Worm (Caenorhabditis elegans) whole organism, L1 larva: ENCODE results near the gene lpr-3.

Experiments
- C16A3.4 ChIP-seq: fragments of 150-350 bp; optimal IDR thresholded peaks from 2 replicates; lab custom pipeline; 2014; ENCODE audit warnings: missing biosample characterization, missing genetic modification characterization
- F16B12.6 ChIP-seq: fragments of 150-350 bp; optimal IDR thresholded peaks from 2 replicates; lab custom pipeline; 2014; ENCODE audit warnings: missing biosample characterization, missing genetic modification characterization
- blmp-1 ChIP-seq: fragments of 150-350 bp; optimal IDR thresholded peaks from 2 replicates; lab custom pipeline; 2014; ENCODE audit warnings: missing biosample characterization, missing genetic modification characterization
- ceh-8 ChIP-seq: fragments of 200-800 bp; sonication (Bioruptor generic); optimal IDR thresholded peaks from 2 replicates; lab custom pipeline; 2018; ENCODE audit warnings: mild to moderate bottlenecking, missing genetic modification characterization, moderate library complexity, missing compliant biosample characterization
- ceh-88 ChIP-seq: fragments of 200-800 bp; sonication (Bioruptor generic); IDR thresholded peaks from 2 replicates; pipeline ENCODE4 v1.3.6; 2022; ENCODE audit warnings: missing genetic modification characterization, missing compliant biosample characterization
- ceh-90 ChIP-seq: sonication (generic microtip); optimal IDR thresholded peaks from 2 replicates; lab custom pipeline; 2016; ENCODE audit warnings: missing genetic modification characterization, missing compliant biosample characterization
- ces-1 ChIP-seq: fragments of 150-350 bp; optimal IDR thresholded peaks from 2 replicates; lab custom pipeline; 2014; ENCODE audit warnings: missing biosample characterization, missing genetic modification reagents, missing genetic modification characterization
- dsc-1 ChIP-seq: sonication (generic microtip); optimal IDR thresholded peaks from 2 replicates; lab custom pipeline; 2016; ENCODE audit warnings: mild to moderate bottlenecking, missing genetic modification characterization, missing compliant biosample characterization
- elt-3 ChIP-seq, 6 experiments: fragments of 150-350 bp in 1 of 6; sonication (generic microtip); optimal IDR thresholded peaks; 2 replicates each; lab custom pipeline; 2017 to 2018; ENCODE audit warnings: missing biosample characterization in 6 of 6, missing genetic modification characterization in 6 of 6, inconsistent platforms in 1 of 6
- ets-5 ChIP-seq: fragments of 200-800 bp; sonication (Bioruptor generic); IDR thresholded peaks from 2 replicates; pipeline ENCODE4 v1.3.6; 2022; ENCODE audit warnings: missing genetic modification characterization, missing compliant biosample characterization
- fkh-10 ChIP-seq: sonication (generic microtip); optimal IDR thresholded peaks from 2 replicates; lab custom pipeline; 2017; ENCODE audit warnings: missing biosample characterization, missing genetic modification reagents, missing genetic modification characterization
- fkh-4 ChIP-seq: sonication (generic microtip); optimal IDR thresholded peaks from 2 replicates; lab custom pipeline; 2016; ENCODE audit warnings: missing compliant biosample characterization, missing genetic modification characterization, borderline replicate concordance
- fos-1 ChIP-seq: fragments of 150-350 bp; optimal IDR thresholded peaks from 2 replicates; lab custom pipeline; 2014; ENCODE audit warnings: missing biosample characterization, missing genetic modification characterization
- hlh-4 ChIP-seq: sonication (generic microtip); optimal IDR thresholded peaks from 2 replicates; lab custom pipeline; 2016; ENCODE audit warnings: mild to moderate bottlenecking, missing genetic modification characterization, missing compliant biosample characterization
- hpl-2 ChIP-seq: fragments of 150-350 bp; optimal IDR thresholded peaks from 2 replicates; lab custom pipeline; 2014; ENCODE audit warnings: missing biosample characterization, missing genetic modification reagents, missing genetic modification characterization
- irx-1 ChIP-seq: sonication (generic microtip); optimal IDR thresholded peaks from 2 replicates; lab custom pipeline; 2016; ENCODE audit warnings: missing genetic modification characterization, missing compliant biosample characterization
- isw-1 ChIP-seq: fragments of 200-800 bp; sonication (Bioruptor generic); IDR thresholded peaks from 2 replicates; pipeline ENCODE4 v1.3.6; 2022; ENCODE audit warnings: missing genetic modification characterization, missing compliant biosample characterization
- jun-1 ChIP-seq: fragments of 150-350 bp; optimal IDR thresholded peaks from 2 replicates; lab custom pipeline; 2014; ENCODE audit warnings: missing biosample characterization, missing genetic modification reagents, missing genetic modification characterization
- lin-14 ChIP-seq: fragments of 200-800 bp; sonication (Bioruptor generic); optimal IDR thresholded peaks from 2 replicates; lab custom pipeline; 2018; ENCODE audit warnings: mild to moderate bottlenecking, missing genetic modification characterization, moderate library complexity, missing compliant biosample characterization
- lin-15B ChIP-seq: fragments of 150-350 bp; sonication (generic microtip); optimal IDR thresholded peaks from 3 replicates; lab custom pipeline; 2014; ENCODE audit warnings: missing biosample characterization, missing genetic modification characterization
- lin-35 ChIP-seq, 2 experiments: fragments of 150-350 bp; optimal IDR thresholded peaks; 2 replicates each; lab custom pipeline; 2014; ENCODE audit warnings: missing biosample characterization in 2 of 2, missing genetic modification characterization in 2 of 2, missing genetic modification reagents in 2 of 2
- lin-39 ChIP-seq: fragments of 150-350 bp; optimal IDR thresholded peaks from 2 replicates; lab custom pipeline; 2014; ENCODE audit warnings: missing biosample characterization, missing genetic modification reagents, missing genetic modification characterization
- lir-3 ChIP-seq: sonication (generic microtip); optimal IDR thresholded peaks from 2 replicates; lab custom pipeline; 2016; ENCODE audit warnings: mild to moderate bottlenecking, missing genetic modification characterization, moderate library complexity, missing compliant biosample characterization; ENCODE audit not compliant: poor library complexity
- lsy-2 ChIP-seq, 2 experiments: fragments of 150-350 bp; optimal IDR thresholded peaks; 2 replicates each; lab custom pipeline; 2014; ENCODE audit warnings: missing biosample characterization in 2 of 2, missing genetic modification characterization in 2 of 2
- mdl-1 ChIP-seq, 2 experiments: fragments of 150-350 bp; optimal IDR thresholded peaks; 2 replicates each; lab custom pipeline; 2014 to 2017; ENCODE audit warnings: missing biosample characterization in 2 of 2, missing genetic modification characterization in 2 of 2, inconsistent platforms in 1 of 2
- mef-2 ChIP-seq: fragments of 150-350 bp; optimal IDR thresholded peaks from 2 replicates; lab custom pipeline; 2014; ENCODE audit warnings: missing biosample characterization, missing genetic modification characterization
- mep-1 ChIP-seq: fragments of 150-350 bp; optimal IDR thresholded peaks from 2 replicates; lab custom pipeline; 2014; ENCODE audit warnings: missing biosample characterization, missing genetic modification characterization
- nhr-11 ChIP-seq: fragments of 150-350 bp; optimal IDR thresholded peaks from 2 replicates; lab custom pipeline; 2014; ENCODE audit warnings: missing biosample characterization, missing genetic modification characterization
- nhr-19 ChIP-seq: fragments of 200-800 bp; sonication (Bioruptor generic); conservative IDR thresholded peaks from 2 replicates; pipeline ENCODE4 v1.3.6; 2022; ENCODE audit warnings: missing genetic modification characterization, missing compliant biosample characterization
- nhr-20 ChIP-seq: sonication (generic microtip); optimal IDR thresholded peaks from 2 replicates; lab custom pipeline; 2016; ENCODE audit warnings: mild to moderate bottlenecking, missing genetic modification characterization, missing compliant biosample characterization
- nhr-237 ChIP-seq: fragments of 150-350 bp; optimal IDR thresholded peaks from 2 replicates; lab custom pipeline; 2014; ENCODE audit warnings: missing biosample characterization, missing genetic modification characterization
- nhr-28 ChIP-seq: fragments of 150-350 bp; optimal IDR thresholded peaks from 2 replicates; lab custom pipeline; 2014; ENCODE audit warnings: missing biosample characterization, missing genetic modification characterization
- nhr-47 ChIP-seq: sonication (generic microtip); optimal IDR thresholded peaks from 2 replicates; lab custom pipeline; 2016; ENCODE audit warnings: mild to moderate bottlenecking, missing genetic modification characterization, moderate library complexity, missing compliant biosample characterization
- nhr-71 ChIP-seq: sonication (generic microtip); optimal IDR thresholded peaks from 2 replicates; lab custom pipeline; 2016; ENCODE audit warnings: mild to moderate bottlenecking, missing genetic modification characterization, moderate library complexity, missing compliant biosample characterization
- nhr-85 ChIP-seq: sonication (generic microtip); peaks from one replicate; lab custom pipeline; 2016; ENCODE audit warnings: missing genetic modification characterization, inconsistent platforms, missing compliant biosample characterization
- pag-3 ChIP-seq: sonication (generic microtip); optimal IDR thresholded peaks from 2 replicates; lab custom pipeline; 2017; ENCODE audit warnings: missing genetic modification characterization, mild to moderate bottlenecking, missing compliant biosample characterization, antibody characterized with exemption, borderline replicate concordance; ENCODE audit not compliant: insufficient read depth
- rnt-1 ChIP-seq: sonication (generic microtip); optimal IDR thresholded peaks from 2 replicates; lab custom pipeline; 2016; ENCODE audit warnings: mild to moderate bottlenecking, missing genetic modification characterization, moderate library complexity, missing compliant biosample characterization
- snu-23 ChIP-seq: sonication (generic microtip); optimal IDR thresholded peaks from 2 replicates; lab custom pipeline; 2016; ENCODE audit warnings: missing genetic modification characterization, missing compliant biosample characterization
- sox-4 ChIP-seq: sonication (generic microtip); optimal IDR thresholded peaks from 2 replicates; lab custom pipeline; 2016; ENCODE audit warnings: missing genetic modification characterization, missing compliant biosample characterization
- sptf-1 ChIP-seq: fragments of 150-350 bp; optimal IDR thresholded peaks from 2 replicates; lab custom pipeline; 2014; ENCODE audit warnings: missing biosample characterization, missing genetic modification characterization
- unc-130 ChIP-seq: fragments of 150-350 bp; optimal IDR thresholded peaks from 2 replicates; lab custom pipeline; 2017; ENCODE audit warnings: missing biosample characterization, missing genetic modification characterization, inconsistent platforms
- unc-62 ChIP-seq: fragments of 150-350 bp; optimal IDR thresholded peaks from 2 replicates; lab custom pipeline; 2014; ENCODE audit warnings: missing biosample characterization, missing genetic modification reagents, missing genetic modification characterization
- unc-86 ChIP-seq: sonication (generic microtip); optimal IDR thresholded peaks from 2 replicates; lab custom pipeline; 2016; ENCODE audit warnings: missing genetic modification characterization, missing compliant biosample characterization
- unc-98 ChIP-seq: fragments of 200-800 bp; sonication (Bioruptor generic); IDR thresholded peaks from 2 replicates; pipeline ENCODE4 v1.3.6; 2022; ENCODE audit warnings: missing genetic modification characterization, missing compliant biosample characterization
- vab-15 ChIP-seq: sonication (generic microtip); optimal IDR thresholded peaks from 2 replicates; lab custom pipeline; 2017; ENCODE audit warnings: missing genotype, mild to moderate bottlenecking, missing genetic modification characterization, missing compliant biosample characterization
- xbp-1 ChIP-seq: sonication (generic microtip); optimal IDR thresholded peaks from 2 replicates; lab custom pipeline; 2016; ENCODE audit warnings: missing genetic modification characterization, missing compliant biosample characterization
- zag-1 ChIP-seq: fragments of 150-350 bp; optimal IDR thresholded peaks from 2 replicates; lab custom pipeline; 2014; ENCODE audit warnings: missing biosample characterization, missing genetic modification characterization
- zip-4 ChIP-seq: fragments of 200-800 bp; sonication (Bioruptor generic); optimal IDR thresholded peaks from 2 replicates; lab custom pipeline; 2018; ENCODE audit warnings: mild to moderate bottlenecking, missing genetic modification characterization, moderate library complexity, missing compliant biosample characterization
- ztf-11 ChIP-seq, 2 experiments: sonication (generic microtip); optimal IDR thresholded peaks; 2 replicates each; lab custom pipeline; 2016 to 2017; ENCODE audit warnings: missing genetic modification characterization in 2 of 2, missing biosample characterization in 1 of 2, missing compliant biosample characterization in 1 of 2

lpr-3 gene

ce11 chrX:11034430-11035117 lies 22.6 kb upstream of the lpr-3 start (continued):
- TF ChIP-seq nhr-237 (tag; lab: Kevin White, UChicago) (no peak), isw-1 (GFP tag; lab: Robert Waterston, UW) (no peak), lir-3 (tag; lab: Kevin White, UChicago) (no peak), mep-1 (tag; lab: Kevin White, UChicago) (peak; percentile 12), blmp-1 (tag; lab: Kevin White, UChicago) (no peak), fos-1 (tag; lab: Kevin White, UChicago) (no peak), ceh-8 (GFP tag; lab: Kevin White, UChicago) (no peak), hpl-2 (no peak), xbp-1 (tag; lab: Kevin White, UChicago) (no peak), ceh-88 (GFP tag; lab: Robert Waterston, UW) (no peak), lin-15B (no peak), ceh-90 (tag; lab: Kevin White, UChicago) (no peak), dsc-1 (tag; lab: Kevin White, UChicago) (peak; percentile 6), unc-130 (tag; lab: Kevin White, UChicago) (no peak), lin-14 (peak; percentile 83)

ce11 chrX:11035563-11035962 lies 21.6 kb upstream of the lpr-3 start:
- TF ChIP-seq nhr-85, result no peak
- TF ChIP-seq unc-130 (tag; lab: Kevin White, UChicago), result peak; percentile 4
- no peak for TF ChIP-seq hpl-2
- peak in 1 of 2 experiments; percentile 18 for TF ChIP-seq mdl-1 (tag; optimal IDR thresholded peaks at IDR 0.05; lab: Kevin White, UChicago)
- TF ChIP-seq elt-3 (tag; optimal IDR thresholded peaks at IDR 0.05; lab: Kevin White, UChicago), result no peak
- no peak for TF ChIP-seq mef-2
- no peak for TF ChIP-seq nhr-28
- no peak for TF ChIP-seq fkh-4 (tag; lab: Kevin White, UChicago)
- TF ChIP-seq lin-14, result peak; percentile 85
- TF ChIP-seq zip-4, result no peak
- TF ChIP-seq fkh-10 (GFP tag; lab: Kevin White, UChicago), result no peak
- no peak for TF ChIP-seq lin-15B
- no peak for TF ChIP-seq nhr-47 (tag; lab: Kevin White, UChicago)
- TF ChIP-seq pag-3 (tag; lab: Kevin White, UChicago), result no peak
- no peak for TF ChIP-seq sox-4 (tag; lab: Kevin White, UChicago)
- TF ChIP-seq ets-5 (GFP tag; lab: Robert Waterston, UW), result no peak
- no peak for TF ChIP-seq vab-15
- TF ChIP-seq unc-86 (tag; lab: Kevin White, UChicago), result no peak
- no peak for TF ChIP-seq C16A3.4 (tag; lab: Kevin White, UChicago)
- TF ChIP-seq lin-35 (GFP tag; optimal IDR thresholded peaks at IDR 0.05; lab: Kevin White, UChicago), result no peak
- no peak for TF ChIP-seq zag-1 (tag; lab: Kevin White, UChicago)
- TF ChIP-seq F16B12.6 (tag; lab: Kevin White, UChicago), result no peak
- TF ChIP-seq sptf-1 (tag; lab: Kevin White, UChicago), result no peak
- no peak for TF ChIP-seq isw-1 (GFP tag; lab: Robert Waterston, UW)
- no peak for TF ChIP-seq ceh-8 (GFP tag; lab: Kevin White, UChicago)
- TF ChIP-seq nhr-20 (tag; lab: Kevin White, UChicago), result peak; percentile 16
- TF ChIP-seq unc-98, result no peak
- TF ChIP-seq ztf-11 (tag; optimal IDR thresholded peaks at IDR 0.05; lab: Kevin White, UChicago), result no peak
- peak in 1 of 2 experiments; percentile 18 for TF ChIP-seq lsy-2 (tag; optimal IDR thresholded peaks at IDR 0.05; lab: Kevin White, UChicago)
- no peak for TF ChIP-seq nhr-11 (tag; lab: Kevin White, UChicago)
- peak; percentile 46 for TF ChIP-seq nhr-19 (GFP tag; lab: Robert Waterston, UW)
- TF ChIP-seq dsc-1 (tag; lab: Kevin White, UChicago), result no peak
- peak; percentile 72 for TF ChIP-seq nhr-71
- TF ChIP-seq mep-1 (tag; lab: Kevin White, UChicago), result peak; percentile 10
- TF ChIP-seq hlh-4 (tag; lab: Kevin White, UChicago), result no peak
- no peak for TF ChIP-seq irx-1 (tag; lab: Kevin White, UChicago)
- TF ChIP-seq unc-62 (GFP tag; lab: Kevin White, UChicago), result no peak
- TF ChIP-seq ces-1 (GFP tag; lab: Kevin White, UChicago), result no peak
- peak; percentile 36 for TF ChIP-seq snu-23
- no peak for TF ChIP-seq jun-1 (tag; lab: Kevin White, UChicago)
- TF ChIP-seq lin-39 (tag; lab: Kevin White, UChicago), result no peak
- TF ChIP-seq rnt-1 (tag; lab: Kevin White, UChicago), result peak; percentile 68
- no peak for TF ChIP-seq blmp-1 (tag; lab: Kevin White, UChicago)
